Worm (Caenorhabditis elegans): ENCODE results near the gene T04C12.1.

Gene T04C12.1

ce11 chrV:11009124-11009524 is 49.9 kb downstream of the T04C12.1 start:
- TF ChIP-seq rec-8 (tag; optimal IDR thresholded peaks at IDR 0.05) (no peak), Y95B8A.8 (GFP tag; IDR thresholded peaks at IDR 0.05) (no peak), F22D6.2 (tag; optimal IDR thresholded peaks at IDR 0.05) (peak; percentile 8), ceh-40 (GFP tag; IDR thresholded peaks at IDR 0.05) (no peak), lin-40 (tag; optimal IDR thresholded peaks at IDR 0.05) (peak; percentile 4), F49E8.2 (tag; optimal IDR thresholded peaks at IDR 0.05; ENCODE audit: insufficient read depth) (no peak), F57A8.1 (GFP tag; optimal IDR thresholded peaks at IDR 0.05) (no peak), ztf-22 (GFP tag; optimal IDR thresholded peaks at IDR 0.05) (peak; percentile 89), nhr-120 (GFP tag; IDR thresholded peaks at IDR 0.05) (no peak), dpl-1 (GFP tag; optimal IDR thresholded peaks at IDR 0.05) (no peak), ceh-91 (GFP tag; IDR thresholded peaks at IDR 0.05) (no peak), F33H1.4 (GFP tag; IDR thresholded peaks at IDR 0.05) (no peak), ztf-25 (GFP tag; IDR thresholded peaks at IDR 0.05) (no peak), atf-7 (tag; optimal IDR thresholded peaks at IDR 0.05) (peak; percentile 69), nhr-80 (tag; optimal IDR thresholded peaks at IDR 0.05) (peak; percentile 99), tbp1 (GFP tag; optimal IDR thresholded peaks at IDR 0.05) (peak; percentile 2), snpc-3.4 (tag; optimal IDR thresholded peaks at IDR 0.05) (no peak), mel-28 (tag; optimal IDR thresholded peaks at IDR 0.05; ENCODE audit: borderline replicate concordance) (no peak), unc-62 (GFP tag; optimal IDR thresholded peaks at IDR 0.05) (peak; percentile 35), ets-4 (GFP tag; optimal IDR thresholded peaks at IDR 0.05) (peak; percentile 73), D2030.7 (GFP tag; IDR thresholded peaks at IDR 0.05) (no peak), let-607 (tag; optimal IDR thresholded peaks at IDR 0.05) (peak in 1 of 2 experiments; percentile 74), lsy-27 (tag; optimal IDR thresholded peaks at IDR 0.05; ENCODE audit: borderline replicate concordance, insufficient read depth) (no peak), madf-10 (tag; optimal IDR thresholded peaks at IDR 0.05) (peak; percentile 13), B0019.2 (GFP tag; conservative IDR thresholded peaks at IDR 0.05) (no peak), ztf-26 (tag; optimal IDR thresholded peaks at IDR 0.05) (no peak), hlh-12 (tag; optimal IDR thresholded peaks at IDR 0.05) (no peak), cebp-1 (GFP tag; IDR thresholded peaks at IDR 0.05) (no peak), cebp-1 (tag; optimal IDR thresholded peaks at IDR 0.05) (peak; percentile 22), pbrm-1 (GFP tag; IDR thresholded peaks at IDR 0.05) (0 out of 2 replicates have a peak, but pooled peaks have one; percentile 7), somi-1 (GFP tag; optimal IDR thresholded peaks at IDR 0.05) (no peak), egrh-3 (GFP tag; IDR thresholded peaks at IDR 0.05) (no peak), attf-5 (GFP tag; optimal IDR thresholded peaks at IDR 0.05) (no peak), dox-1 (GFP tag; IDR thresholded peaks at IDR 0.05) (peak; percentile 60), nhr-90 (tag; optimal IDR thresholded peaks at IDR 0.05) (peak; percentile 62)

All from whole organism, young adult.